Worm (Caenorhabditis elegans) whole organism, L4 larva: ENCODE data around the gene clpr-2.

ENCODE experiments used
- D1046.2 ChIP-seq: fragments of 200-800 bp; sonication (Bioruptor generic); IDR thresholded peaks from 2 replicates; pipeline ENCODE4 v1.3.6; 2022; ENCODE audit warnings: missing genetic modification characterization, missing compliant biosample characterization
- F10B5.3 ChIP-seq: sonication (generic microtip); optimal IDR thresholded peaks from 2 replicates; lab custom pipeline; 2016; ENCODE audit warnings: mild to moderate bottlenecking, missing genetic modification characterization, missing compliant biosample characterization
- F37D6.2 ChIP-seq: sonication (generic microtip); optimal IDR thresholded peaks from 2 replicates; lab custom pipeline; 2016; ENCODE audit warnings: mild to moderate bottlenecking, missing genetic modification characterization, missing compliant biosample characterization
- R02D3.7 ChIP-seq: fragments of 150-350 bp; sonication (generic microtip); optimal IDR thresholded peaks from 3 replicates; lab custom pipeline; 2014; ENCODE audit warnings: missing biosample characterization, missing genetic modification characterization
- T26A8.4 ChIP-seq: fragments of 200-800 bp; sonication (Bioruptor generic); IDR thresholded peaks from 2 replicates; pipeline ENCODE4 v1.3.6; 2022; ENCODE audit warnings: missing genetic modification characterization, missing compliant biosample characterization
- Y105C5A.15 ChIP-seq: fragments of 200-800 bp; sonication (Bioruptor generic); IDR thresholded peaks from 2 replicates; pipeline ENCODE4 v1.3.6; 2022; ENCODE audit warnings: missing genetic modification characterization, missing compliant biosample characterization
- ZK546.5 ChIP-seq, 2 experiments: sonication (generic microtip); optimal IDR thresholded peaks; 2 replicates each; lab custom pipeline; 2017; ENCODE audit warnings: missing biosample characterization in 2 of 2, missing genetic modification characterization in 2 of 2
- aha-1 ChIP-seq: fragments of 150-350 bp; peaks from one replicate; lab custom pipeline; 2014; ENCODE audit warnings: missing biosample characterization, missing genetic modification characterization
- aly-2 ChIP-seq: sonication (generic microtip); optimal IDR thresholded peaks from 2 replicates; lab custom pipeline; 2018; ENCODE audit warnings: missing biosample characterization, missing genetic modification characterization
- ama-1 ChIP-seq: fragments of 150-350 bp; optimal IDR thresholded peaks from 2 replicates; lab custom pipeline; 2014; ENCODE audit warnings: inconsistent platforms, mixed read lengths
- arid-1 ChIP-seq: fragments of 200-800 bp; sonication (Bioruptor generic); conservative IDR thresholded peaks from 2 replicates; pipeline ENCODE4 v1.3.6; 2022; ENCODE audit warnings: missing genetic modification reagents, missing genetic modification characterization, missing compliant biosample characterization
- attf-4 ChIP-seq: sonication (generic microtip); optimal IDR thresholded peaks from 3 replicates; lab custom pipeline; 2017; ENCODE audit warnings: missing biosample characterization, missing genetic modification characterization
- ceh-28 ChIP-seq: fragments of 150-350 bp; optimal IDR thresholded peaks from 2 replicates; lab custom pipeline; 2014; ENCODE audit warnings: missing biosample characterization, missing genetic modification reagents, missing genetic modification characterization
- ceh-32 ChIP-seq: sonication (generic microtip); optimal IDR thresholded peaks from 2 replicates; lab custom pipeline; 2016; ENCODE audit warnings: mild to moderate bottlenecking, missing genetic modification characterization, missing compliant biosample characterization; ENCODE audit not compliant: poor library complexity
- cey-2 ChIP-seq: sonication (generic microtip); optimal IDR thresholded peaks from 3 replicates; lab custom pipeline; 2017; ENCODE audit warnings: missing genetic modification characterization, mild to moderate bottlenecking, missing compliant biosample characterization, antibody characterized with exemption, borderline replicate concordance; ENCODE audit not compliant: insufficient read depth
- ctbp-1 ChIP-seq: fragments of 200-800 bp; sonication (Bioruptor generic); IDR thresholded peaks from 2 replicates; pipeline ENCODE4 v1.3.6; 2022; ENCODE audit warnings: missing genetic modification reagents, missing genetic modification characterization, missing compliant biosample characterization
- daf-16 ChIP-seq, 3 experiments: sonication (generic microtip); optimal IDR thresholded peaks; 2 replicates each; lab custom pipeline; 2016 to 2017; ENCODE audit warnings: missing genetic modification characterization in 3 of 3, missing genetic modification reagents in 3 of 3, mild to moderate bottlenecking in 2 of 3, missing compliant biosample characterization in 2 of 3, missing biosample characterization in 1 of 3, moderate library complexity in 1 of 3
- daf-19 ChIP-seq: fragments of 200-800 bp; sonication (Bioruptor generic); conservative IDR thresholded peaks from 2 replicates; pipeline ENCODE4 v1.3.6; 2022; ENCODE audit warnings: missing genetic modification characterization, missing compliant biosample characterization
- daf-8 ChIP-seq: fragments of 200-800 bp; sonication (Bioruptor generic); IDR thresholded peaks from 2 replicates; pipeline ENCODE4 v1.3.6; 2022; ENCODE audit warnings: missing genetic modification characterization, missing compliant biosample characterization
- dmd-6 ChIP-seq: fragments of 200-800 bp; sonication (Bioruptor generic); IDR thresholded peaks from 2 replicates; pipeline ENCODE4 v1.3.6; 2022; ENCODE audit warnings: missing genetic modification reagents, missing genetic modification characterization, missing compliant biosample characterization
- dmd-8 ChIP-seq: fragments of 200-800 bp; sonication (Bioruptor generic); IDR thresholded peaks from 2 replicates; pipeline ENCODE4 v1.3.6; 2022; ENCODE audit warnings: missing genetic modification characterization, missing compliant biosample characterization
- duxl-1 ChIP-seq: sonication (generic microtip); optimal IDR thresholded peaks from 2 replicates; lab custom pipeline; 2016; ENCODE audit warnings: mild to moderate bottlenecking, missing genetic modification characterization, moderate library complexity, missing compliant biosample characterization; ENCODE audit not compliant: poor library complexity
- fos-1 ChIP-seq: fragments of 150-350 bp; optimal IDR thresholded peaks from 2 replicates; lab custom pipeline; 2014; ENCODE audit warnings: missing biosample characterization, missing genetic modification characterization
- gei-8 ChIP-seq: fragments of 200-800 bp; sonication (Bioruptor generic); optimal IDR thresholded peaks from 2 replicates; lab custom pipeline; 2018; ENCODE audit warnings: mild to moderate bottlenecking, missing genetic modification characterization, missing compliant biosample characterization
- hif-1 ChIP-seq, 2 experiments: sonication (generic microtip); optimal IDR thresholded peaks; 2 replicates each; lab custom pipeline; 2016 to 2017; ENCODE audit warnings: missing compliant biosample characterization in 2 of 2, missing genetic modification characterization in 2 of 2, missing genetic modification reagents in 2 of 2, missing genotype in 2 of 2, mild to moderate bottlenecking in 1 of 2
- hlh-30 ChIP-seq: sonication (generic microtip); optimal IDR thresholded peaks from 2 replicates; lab custom pipeline; 2017; ENCODE audit warnings: antibody characterized with exemption, mild to moderate bottlenecking, missing genetic modification characterization, missing compliant biosample characterization; ENCODE audit not compliant: insufficient read depth
- lin-1 ChIP-seq: fragments of 200-800 bp; sonication (Bioruptor generic); IDR thresholded peaks from 2 replicates; pipeline ENCODE4 v1.3.6; 2022; ENCODE audit warnings: missing genetic modification reagents, missing genetic modification characterization, missing compliant biosample characterization
- lin-13 ChIP-seq: fragments of 150-350 bp; optimal IDR thresholded peaks from 2 replicates; lab custom pipeline; 2014; ENCODE audit warnings: missing biosample characterization, missing genetic modification reagents, missing genetic modification characterization
- lir-3 ChIP-seq: sonication (generic microtip); optimal IDR thresholded peaks from 2 replicates; lab custom pipeline; 2016; ENCODE audit warnings: mild to moderate bottlenecking, missing genetic modification characterization, missing compliant biosample characterization
- madf-9 ChIP-seq: fragments of 200-800 bp; sonication (Bioruptor generic); conservative IDR thresholded peaks from 2 replicates; pipeline ENCODE4 v1.3.6; 2022; ENCODE audit warnings: missing genetic modification reagents, missing genetic modification characterization, missing compliant biosample characterization
- mdl-1 ChIP-seq, 2 experiments: fragments of 150-350 bp in 1 of 2; sonication (generic microtip) in 1 of 2; optimal IDR thresholded peaks; 2 replicates each; lab custom pipeline; 2014 to 2017; ENCODE audit warnings: missing biosample characterization in 2 of 2, missing genetic modification characterization in 2 of 2
- mdt-29 ChIP-seq: fragments of 200-800 bp; sonication (Bioruptor generic); IDR thresholded peaks from 2 replicates; pipeline ENCODE4 v1.3.6; 2022; ENCODE audit warnings: missing genetic modification reagents, missing genetic modification characterization, missing compliant biosample characterization
- mxl-2 ChIP-seq: fragments of 200-800 bp; sonication (Bioruptor generic); conservative IDR thresholded peaks from 2 replicates; pipeline ENCODE4 v1.3.6; 2022; ENCODE audit warnings: missing genetic modification reagents, missing genetic modification characterization, missing compliant biosample characterization
- nhr-10 ChIP-seq: fragments of 150-350 bp; optimal IDR thresholded peaks from 2 replicates; lab custom pipeline; 2014; ENCODE audit warnings: missing biosample characterization, missing genetic modification characterization
- nhr-237 ChIP-seq: sonication (generic microtip); optimal IDR thresholded peaks from 2 replicates; lab custom pipeline; 2017; ENCODE audit warnings: missing biosample characterization, missing genetic modification characterization
- nhr-25 ChIP-seq: sonication (generic microtip); optimal IDR thresholded peaks from 2 replicates; lab custom pipeline; 2017; ENCODE audit warnings: missing genetic modification characterization, mild to moderate bottlenecking, missing compliant biosample characterization, antibody characterized with exemption, moderate library complexity, borderline replicate concordance; ENCODE audit not compliant: insufficient read depth
- nhr-42 ChIP-seq: fragments of 200-800 bp; sonication (Bioruptor generic); IDR thresholded peaks from 2 replicates; pipeline ENCODE4 v1.3.6; 2022; ENCODE audit warnings: missing genetic modification characterization, missing compliant biosample characterization
- nhr-76 ChIP-seq: fragments of 150-350 bp; optimal IDR thresholded peaks from 2 replicates; lab custom pipeline; 2014; ENCODE audit warnings: missing biosample characterization, missing genetic modification characterization
- set-16 ChIP-seq: fragments of 200-800 bp; sonication (Bioruptor generic); IDR thresholded peaks from 2 replicates; pipeline ENCODE4 v1.3.6; 2022; ENCODE audit warnings: missing genetic modification reagents, missing genetic modification characterization, missing compliant biosample characterization
- snpc-1.2 ChIP-seq: fragments of 200-800 bp; sonication (Bioruptor generic); IDR thresholded peaks from 2 replicates; pipeline ENCODE4 v1.3.6; 2022; ENCODE audit warnings: missing genetic modification reagents, missing genetic modification characterization, missing compliant biosample characterization
- spr-3 ChIP-seq: fragments of 200-800 bp; sonication (Bioruptor generic); optimal IDR thresholded peaks from 2 replicates; lab custom pipeline; 2018; ENCODE audit warnings: mild to moderate bottlenecking, missing genetic modification characterization, missing compliant biosample characterization
- tag-97 ChIP-seq: fragments of 200-800 bp; sonication (Bioruptor generic); IDR thresholded peaks from 2 replicates; pipeline ENCODE4 v1.3.6; 2022; ENCODE audit warnings: missing genetic modification characterization, missing compliant biosample characterization
- tra-1 ChIP-seq: fragments of 200-800 bp; sonication (Bioruptor generic); IDR thresholded peaks from 2 replicates; pipeline ENCODE4 v1.3.6; 2022; ENCODE audit warnings: missing genetic modification reagents, missing genetic modification characterization, missing compliant biosample characterization
- unc-130 ChIP-seq: sonication (generic microtip); optimal IDR thresholded peaks from 2 replicates; lab custom pipeline; 2016; ENCODE audit warnings: missing genetic modification reagents, missing genetic modification characterization, missing compliant biosample characterization
- unc-39 ChIP-seq: sonication (generic microtip); optimal IDR thresholded peaks from 2 replicates; lab custom pipeline; 2017; ENCODE audit warnings: missing biosample characterization, missing genetic modification characterization
- unc-62 ChIP-seq, 3 experiments: fragments of 150-350 bp in 1 of 3; sonication (generic microtip); optimal IDR thresholded peaks in 2 of 3; peaks in 1 of 3; 1 replicate in 1 of 3; 2 replicates in 2 of 3; lab custom pipeline; 2014 to 2017; ENCODE audit warnings: missing biosample characterization in 3 of 3, missing genetic modification characterization in 3 of 3, missing genetic modification reagents in 3 of 3, missing genotype in 1 of 3
- zfp-2 ChIP-seq: sonication (generic microtip); optimal IDR thresholded peaks from 2 replicates; lab custom pipeline; 2016; ENCODE audit warnings: mild to moderate bottlenecking, missing genetic modification characterization, missing compliant biosample characterization
- zip-11 ChIP-seq: fragments of 200-800 bp; sonication (Bioruptor generic); IDR thresholded peaks from 2 replicates; pipeline ENCODE4 v1.3.6; 2022; ENCODE audit warnings: missing genetic modification characterization, missing compliant biosample characterization
- ztf-11 ChIP-seq: fragments of 150-350 bp; optimal IDR thresholded peaks from 2 replicates; lab custom pipeline; 2014; ENCODE audit warnings: missing biosample characterization, missing genetic modification characterization
- ztf-7 ChIP-seq: fragments of 150-350 bp; optimal IDR thresholded peaks from 2 replicates; lab custom pipeline; 2014; ENCODE audit warnings: missing biosample characterization, missing genetic modification characterization

The clpr-2 gene

DNA sequence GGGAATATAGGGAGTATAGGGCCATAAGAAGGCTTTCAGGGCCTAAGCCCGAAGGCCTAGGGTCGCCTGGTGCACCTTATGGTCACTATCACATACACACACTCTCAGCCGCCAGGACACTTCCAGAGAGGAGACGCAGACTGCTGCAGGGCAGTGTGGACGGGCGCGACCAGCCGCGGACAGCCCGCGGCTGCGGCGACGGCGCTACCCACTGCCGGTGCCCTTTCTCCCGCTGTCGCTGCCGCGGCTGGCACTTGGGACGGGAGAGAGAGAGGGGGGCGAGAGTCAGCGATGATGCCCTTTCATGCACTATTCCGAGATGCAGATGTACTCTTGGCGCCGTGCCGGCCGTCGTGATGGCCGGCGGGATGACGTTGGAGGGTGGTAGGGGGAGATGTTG is 20.9 kb upstream of the clpr-2 start (continued):
- TF ChIP-seq snpc-1.2 (GFP tag; lab: Robert Waterston, UW) (no peak), duxl-1 (tag; lab: Kevin White, UChicago) (no peak), ctbp-1 (GFP tag; lab: Robert Waterston, UW) (peak; percentile 71), ama-1 (lab: Kevin White, UChicago) (no peak), hlh-30 (tag; lab: Kevin White, UChicago) (peak; percentile 60), ztf-11 (tag; lab: Kevin White, UChicago) (no peak), cey-2 (tag; lab: Kevin White, UChicago) (no peak), F10B5.3 (tag; lab: Kevin White, UChicago) (no peak), mdt-29 (no peak), mdl-1 (tag; optimal IDR thresholded peaks at IDR 0.05; lab: Kevin White, UChicago) (peak; percentile 55 to 72), ztf-7 (tag; lab: Kevin White, UChicago) (no peak), lir-3 (tag; lab: Kevin White, UChicago) (no peak), D1046.2 (GFP tag; lab: Robert Waterston, UW) (no peak), dmd-6 (peak; percentile 29; the same call in 1 of the 2 replicates), nhr-42 (0 out of 2 replicates have a peak, but pooled peaks have one; percentile 7), unc-62 (GFP tag; optimal IDR thresholded peaks at IDR 0.05 in 1 of 2; lab: Kevin White, UChicago) (peak in 1 of 2 experiments; percentile 99), unc-62 (tag; optimal IDR thresholded peaks at IDR 0.05; lab: Kevin White, UChicago) (no peak), F37D6.2 (tag; lab: Kevin White, UChicago) (peak; percentile 58), nhr-10 (tag; lab: Kevin White, UChicago) (no peak), nhr-76 (tag; lab: Kevin White, UChicago) (no peak), Y105C5A.15 (GFP tag; lab: Robert Waterston, UW) (no peak), ceh-32 (tag; lab: Kevin White, UChicago) (no peak), ceh-28 (no peak), gei-8 (GFP tag; lab: Kevin White, UChicago) (no peak), fos-1 (no peak), mxl-2 (no peak), set-16 (GFP tag; lab: Robert Waterston, UW) (peak; percentile 100), dmd-8 (GFP tag; lab: Robert Waterston, UW) (no peak), madf-9 (peak; percentile 99), hif-1 (tag; optimal IDR thresholded peaks at IDR 0.05; lab: Kevin White, UChicago) (peak in 1 of 2 experiments; percentile 64), nhr-25 (tag; lab: Kevin White, UChicago) (no peak), spr-3 (GFP tag; lab: Kevin White, UChicago) (peak; percentile 58), lin-13 (GFP tag; lab: Kevin White, UChicago) (no peak), daf-16 (GFP tag; optimal IDR thresholded peaks at IDR 0.05; lab: Kevin White, UChicago) (peak in 1 of 2 experiments; percentile 12), daf-16 (tag; optimal IDR thresholded peaks at IDR 0.05; lab: Kevin White, UChicago) (peak; percentile 66), tra-1 (GFP tag; lab: Robert Waterston, UW) (no peak), arid-1 (GFP tag; lab: Robert Waterston, UW) (peak; percentile 69), lin-1 (GFP tag; lab: Robert Waterston, UW) (no peak), ZK546.5 (tag; optimal IDR thresholded peaks at IDR 0.05; lab: Kevin White, UChicago) (no peak), T26A8.4 (no peak; the same call in none of the 2 replicates), tag-97 (GFP tag; lab: Robert Waterston, UW) (no peak), nhr-237 (tag; lab: Kevin White, UChicago) (no peak), aha-1 (peak; percentile 61), attf-4 (tag; lab: Kevin White, UChicago) (no peak), unc-130 (GFP tag; lab: Kevin White, UChicago) (no peak), zfp-2 (tag; lab: Kevin White, UChicago) (no peak), daf-19 (GFP tag; lab: Robert Waterston, UW) (no peak), R02D3.7 (tag; lab: Kevin White, UChicago) (no peak), daf-8 (no peak), unc-39 (no peak), zip-11 (GFP tag; lab: Robert Waterston, UW) (no peak), aly-2 (tag; lab: Kevin White, UChicago) (no peak)
